Worm (Caenorhabditis elegans): ENCODE data around the gene K07E3.2.

The K07E3.2 gene

DNA sequence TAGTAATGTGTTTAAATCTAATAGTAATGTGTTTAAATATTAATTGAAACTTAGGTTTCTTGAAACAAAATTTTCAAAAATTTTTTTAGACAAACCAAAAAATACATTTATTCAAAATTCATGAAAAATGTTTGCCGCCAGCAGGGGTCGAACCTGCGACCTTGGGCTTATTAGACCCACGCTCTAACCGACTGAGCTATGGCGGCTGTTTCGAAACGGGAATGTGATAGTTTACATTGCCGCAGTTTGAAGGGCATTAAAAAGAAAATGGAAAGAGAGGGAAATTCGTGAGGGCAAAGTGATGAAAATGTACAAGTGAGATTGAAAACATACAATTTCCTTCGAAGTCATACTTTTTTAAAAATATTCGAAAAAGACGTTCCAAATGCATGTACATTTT is 52.4 kb downstream of the K07E3.2 start (continued):
- TF ChIP-seq attf-6 (GFP tag; IDR thresholded peaks at IDR 0.05) (no peak), athp-1 (tag; optimal IDR thresholded peaks at IDR 0.05) (no peak), Y53F4B.3 (GFP tag; IDR thresholded peaks at IDR 0.05) (no peak), F33H1.4 (GFP tag; IDR thresholded peaks at IDR 0.05) (no peak), snpc-4 (GFP tag; optimal IDR thresholded peaks at IDR 0.05) (peak; percentile 67), snpc-4 (tag; optimal IDR thresholded peaks at IDR 0.05) (peak in 2 of 4 experiments; percentile 35 to 44), tlf-1 (GFP tag; optimal IDR thresholded peaks at IDR 0.05) (no peak), lin-26 (GFP tag; IDR thresholded peaks at IDR 0.05) (peak; percentile 78), lag-1 (GFP tag; IDR thresholded peaks at IDR 0.05) (no peak), zim-3 (tag; optimal IDR thresholded peaks at IDR 0.05) (no peak), nfya-2 (GFP tag; IDR thresholded peaks at IDR 0.05) (no peak), egl-18 (GFP tag; IDR thresholded peaks at IDR 0.05) (no peak), let-526 (GFP tag; IDR thresholded peaks at IDR 0.05) (no peak)

- TF ChIP-seq F39B2.1 (GFP tag; IDR thresholded peaks at IDR 0.05) (peak; percentile 97), Y67H2A.10 (GFP tag; conservative IDR thresholded peaks at IDR 0.05) (no peak), snpc-4 (GFP tag; optimal IDR thresholded peaks at IDR 0.05) (no peak), snpc-4 (tag; optimal IDR thresholded peaks at IDR 0.05) (no peak)
These were observed 53.0 kb downstream of the K07E3.2 start for ce11 chrX:8157132-8157531.
